Fruit fly (Drosophila melanogaster): ENCODE results near the gene CG33271.

Gene CG33271

dm6 chr3L:11554338-11554737, 23.0 kb downstream of the CG33271 start (continued):
- TF ChIP-seq Ptx1 (GFP tag; IDR thresholded peaks at IDR 0.05), result peak; percentile 74
- peak; percentile 96 for TF ChIP-seq CG17829 (tag; optimal IDR thresholded peaks at IDR 0.05)
- peak; percentile 53; the same call in 1 of the 2 replicates for TF ChIP-seq klu (GFP tag; IDR thresholded peaks at IDR 0.05)
- TF ChIP-seq ash1 (GFP tag; optimal IDR thresholded peaks at IDR 0.05), result no peak
- TF ChIP-seq CkIIα-i1 (GFP tag; IDR thresholded peaks at IDR 0.05), result no peak
- peak; percentile 51 for TF ChIP-seq HLH54F (GFP tag; optimal IDR thresholded peaks at IDR 0.05)
- peak; percentile 66 for TF ChIP-seq slbo (GFP tag; IDR thresholded peaks at IDR 0.05)
- no peak; the same call in 1 of the 2 replicates for TF ChIP-seq dan (GFP tag; IDR thresholded peaks at IDR 0.05)
- TF ChIP-seq pum (GFP tag; optimal IDR thresholded peaks at IDR 0.05), result peak; percentile 79
- TF ChIP-seq CG31365 (tag; optimal IDR thresholded peaks at IDR 0.05), result peak; percentile 4
- peak; percentile 89 for TF ChIP-seq CG4820 (GFP tag; optimal IDR thresholded peaks at IDR 0.05)
- TF ChIP-seq Atf3 (GFP tag; optimal IDR thresholded peaks at IDR 0.05), result peak; percentile 76
- no peak for TF ChIP-seq CG4328 (GFP tag; optimal IDR thresholded peaks at IDR 0.05)
- TF ChIP-seq CG31388 (GFP tag; optimal IDR thresholded peaks at IDR 0.05), result peak; percentile 58
- TF ChIP-seq bowl (GFP tag; IDR thresholded peaks at IDR 0.05), result no peak
- peak; percentile 80 for TF ChIP-seq CG7556 (GFP tag; optimal IDR thresholded peaks at IDR 0.05)
- peak; percentile 94 for TF ChIP-seq CG33557 (GFP tag; optimal IDR thresholded peaks at IDR 0.05)
- TF ChIP-seq Spps (tag; optimal IDR thresholded peaks at IDR 0.05), result peak; percentile 90
- peak; percentile 89 for TF ChIP-seq D19A (tag; optimal IDR thresholded peaks at IDR 0.05)
- peak; percentile 40; the same call in 1 of the 2 replicates for TF ChIP-seq E2f2 (GFP tag; IDR thresholded peaks at IDR 0.05)
- peak; percentile 66 for TF ChIP-seq jumu (GFP tag; optimal IDR thresholded peaks at IDR 0.05)
- TF ChIP-seq salm (tag; optimal IDR thresholded peaks at IDR 0.05), result peak; percentile 18
- peak; percentile 81 for TF ChIP-seq Mad (GFP tag; optimal IDR thresholded peaks at IDR 0.05)
- peak; percentile 67 for TF ChIP-seq kah (GFP tag; optimal IDR thresholded peaks at IDR 0.05)
- TF ChIP-seq ewg (GFP tag; optimal IDR thresholded peaks at IDR 0.05), result peak; percentile 64
- no peak for TF ChIP-seq CG1792 (GFP tag; optimal IDR thresholded peaks at IDR 0.05)
- TF ChIP-seq chinmo (GFP tag; IDR thresholded peaks at IDR 0.05; ENCODE audit: partially characterized antibody), result no peak
- TF ChIP-seq br (optimal IDR thresholded peaks at IDR 0.05), result no peak
- peak; percentile 86 for TF ChIP-seq Asciz (GFP tag; optimal IDR thresholded peaks at IDR 0.05)
- no peak for TF ChIP-seq CG10543 (GFP tag; optimal IDR thresholded peaks at IDR 0.05)
- TF ChIP-seq fru (optimal IDR thresholded peaks at IDR 0.05), result no peak
- peak; percentile 42 for TF ChIP-seq CG8281 (tag; optimal IDR thresholded peaks at IDR 0.05)
- TF ChIP-seq ftz-f1 (GFP tag; optimal IDR thresholded peaks at IDR 0.05), result no peak
- TF ChIP-seq tup (GFP tag; optimal IDR thresholded peaks at IDR 0.05), result peak; percentile 51
- peak; percentile 87 for TF ChIP-seq Chrac-16 (GFP tag; optimal IDR thresholded peaks at IDR 0.05)
- peak; percentile 61 for TF ChIP-seq Awh (GFP tag; IDR thresholded peaks at IDR 0.05)
- TF ChIP-seq Nf-YA (GFP tag; IDR thresholded peaks at IDR 0.05), result 0 out of 2 replicates have a peak, but pooled peaks have one; percentile 40
- peak in 1 of 2 experiments; percentile 60 for TF ChIP-seq Hr78 (GFP tag; optimal IDR thresholded peaks at IDR 0.05)
- TF ChIP-seq Gug (GFP tag; IDR thresholded peaks at IDR 0.05), result peak; percentile 63; the same call in 3 of the 4 replicates
- TF ChIP-seq YL-1 (GFP tag; optimal IDR thresholded peaks at IDR 0.05), result peak; percentile 6
- TF ChIP-seq croc (GFP tag; conservative IDR thresholded peaks at IDR 0.05), result peak; percentile 79
- TF ChIP-seq CG10147 (GFP tag; optimal IDR thresholded peaks at IDR 0.05), result peak; percentile 60
- peak; percentile 64 for TF ChIP-seq CG10565 (GFP tag; optimal IDR thresholded peaks at IDR 0.05)
- TF ChIP-seq CG18599 (GFP tag; optimal IDR thresholded peaks at IDR 0.05), result peak; percentile 77
- TF ChIP-seq HmgZ (tag; optimal IDR thresholded peaks at IDR 0.05), result peak; percentile 25
- no peak for TF ChIP-seq Opbp (GFP tag; IDR thresholded peaks at IDR 0.05; ENCODE audit: partially characterized antibody)
- peak in 1 of 3 experiments; percentile 96 for TF ChIP-seq lola (GFP tag; optimal IDR thresholded peaks at IDR 0.05)
- peak; percentile 75 for TF ChIP-seq CG12155 (GFP tag; optimal IDR thresholded peaks at IDR 0.05)
- peak; percentile 80 for TF ChIP-seq Sox102F (GFP tag; optimal IDR thresholded peaks at IDR 0.05)
- TF ChIP-seq CG10431 (GFP tag; optimal IDR thresholded peaks at IDR 0.05), result peak; percentile 41
- 0 out of 2 replicates have a peak, but pooled peaks have one; percentile 17 for TF ChIP-seq CG10321 (GFP tag; IDR thresholded peaks at IDR 0.05)

Data from whole organism, embryonic.